Worm (Caenorhabditis elegans) whole organism, L4/young adult: ENCODE results near the gene C56A3.5.

Experiments
- dao-5 ChIP-seq: sonication (generic microtip); optimal IDR thresholded peaks from 2 replicates; lab custom pipeline; 2016; ENCODE audit warnings: missing genotype, missing genetic modification characterization, moderate library complexity, missing compliant biosample characterization
- him-1 ChIP-seq: sonication (generic microtip); optimal IDR thresholded peaks from 2 replicates; lab custom pipeline; 2016; ENCODE audit warnings: missing genotype, missing genetic modification reagents, missing genetic modification characterization, missing compliant biosample characterization

- no peak for TF ChIP-seq dao-5 (tag; lab: Kevin White, UChicago)
- no peak for TF ChIP-seq him-1
These were observed 32.7 kb downstream of the C56A3.5 start, which contains the start of gene F53F4.1 for ce11 chrV:13584484-13584883.
